Worm (Caenorhabditis elegans) whole organism, L4/young adult: ENCODE data around the gene ima-3.

ENCODE experiments used
- W03F9.2 ChIP-seq: fragments of 150-350 bp; optimal IDR thresholded peaks from 2 replicates; lab custom pipeline; 2014; ENCODE audit warnings: missing biosample characterization, missing genetic modification characterization
- him-1 ChIP-seq: sonication (generic microtip); optimal IDR thresholded peaks from 2 replicates; lab custom pipeline; 2016; ENCODE audit warnings: missing genotype, missing genetic modification reagents, missing genetic modification characterization, missing compliant biosample characterization

ce11 chrIV:7580062-7580614 is 18.7 kb upstream of the ima-3 start, which contains the start of the genes cec-5 and nol-10:
- no peak for TF ChIP-seq him-1 (tag; lab: Kevin White, UChicago)
- peak; percentile 95 for TF ChIP-seq W03F9.2
